Worm (Caenorhabditis elegans): Measurements from ENCODE around the gene hosl-1.

DNA sequence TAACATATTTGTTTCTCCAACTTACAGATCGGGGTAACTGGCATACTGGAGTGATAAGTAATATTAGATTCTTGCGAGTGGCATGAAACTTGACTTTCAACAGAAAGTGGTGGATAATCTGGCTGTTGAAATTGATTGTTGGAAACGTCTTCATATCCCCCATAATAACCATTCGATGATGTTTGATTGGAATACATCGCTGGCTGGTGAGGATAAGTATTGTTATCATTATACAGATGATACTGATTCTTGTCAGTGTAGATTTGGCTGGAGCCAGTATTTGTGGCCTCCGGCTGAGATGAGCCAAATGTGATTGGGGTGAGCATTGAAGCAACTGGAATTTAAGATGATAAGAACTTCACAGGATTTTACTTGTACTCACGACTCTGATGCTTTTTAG lies 21.9 kb upstream of the hosl-1 start:
- TF ChIP-seq lir-3 (tag; optimal IDR thresholded peaks at IDR 0.05; ENCODE audit: poor library complexity) (no peak), alr-1 (tag; optimal IDR thresholded peaks at IDR 0.05; ENCODE audit: borderline replicate concordance) (no peak), elt-3 (tag; optimal IDR thresholded peaks at IDR 0.05) (no peak), snpc-4 (tag; optimal IDR thresholded peaks at IDR 0.05) (no peak), ama-1 (optimal IDR thresholded peaks at IDR 0.05) (no peak), mep-1 (tag; optimal IDR thresholded peaks at IDR 0.05) (no peak), efl-1 (optimal IDR thresholded peaks at IDR 0.05) (no peak), efl-1 (GFP tag; optimal IDR thresholded peaks at IDR 0.05 in 1 of 2) (no peak), nhr-77 (tag; optimal IDR thresholded peaks at IDR 0.05) (no peak), unc-86 (tag; optimal IDR thresholded peaks at IDR 0.05) (no peak)

Measured in whole organism, L1 larva.